Worm (Caenorhabditis elegans) whole organism, young adult: Measurements from ENCODE around the gene mrpl-53.
A peak's percentile ranks its signal among the peaks of the same experiment; 100 is the strongest.

Experiments used
- B0019.2 ChIP-seq: fragments of 200-800 bp; sonication (Bioruptor generic); conservative IDR thresholded peaks from 2 replicates; pipeline ENCODE4 v1.3.6; 2022; ENCODE audit warnings: missing genetic modification reagents, missing genetic modification characterization, missing compliant biosample characterization
- C06A6.2 ChIP-seq: fragments of 200-800 bp; sonication (Bioruptor generic); conservative IDR thresholded peaks from 2 replicates; pipeline ENCODE4 v1.3.6; 2022; ENCODE audit warnings: missing genetic modification characterization, missing compliant biosample characterization
- C17E4.6 ChIP-seq: fragments of 200-800 bp; sonication (Bioruptor generic); IDR thresholded peaks from 2 replicates; pipeline ENCODE4 v1.3.6; 2022; ENCODE audit warnings: missing genetic modification reagents, missing genetic modification characterization, missing compliant biosample characterization
- F10E7.11 ChIP-seq: sonication (generic microtip); optimal IDR thresholded peaks from 2 replicates; lab custom pipeline; 2017; ENCODE audit warnings: mild to moderate bottlenecking, missing genetic modification characterization, moderate library complexity, missing compliant biosample characterization
- F33H1.4 ChIP-seq: fragments of 200-800 bp; sonication (Bioruptor generic); IDR thresholded peaks from 2 replicates; pipeline ENCODE4 v1.3.6; 2022; ENCODE audit warnings: missing genetic modification reagents, missing genetic modification characterization, missing compliant biosample characterization
- F37B4.10 ChIP-seq: fragments of 200-800 bp; sonication (Bioruptor generic); IDR thresholded peaks from 2 replicates; pipeline ENCODE4 v1.3.6; 2022; ENCODE audit warnings: missing genetic modification characterization, missing compliant biosample characterization
- F49E8.2 ChIP-seq: sonication (generic microtip); optimal IDR thresholded peaks from 3 replicates; lab custom pipeline; 2017; ENCODE audit warnings: missing genetic modification characterization, mild to moderate bottlenecking, missing compliant biosample characterization, antibody characterized with exemption, moderate library complexity; ENCODE audit not compliant: insufficient read depth
- Y53F4B.3 ChIP-seq: fragments of 200-800 bp; sonication (Bioruptor generic); IDR thresholded peaks from 2 replicates; pipeline ENCODE4 v1.3.6; 2022; ENCODE audit warnings: missing genetic modification reagents, missing genetic modification characterization, missing compliant biosample characterization
- Y53G8AR.9 ChIP-seq: fragments of 200-800 bp; sonication (Bioruptor generic); conservative IDR thresholded peaks from 2 replicates; pipeline ENCODE4 v1.3.6; 2022; ENCODE audit warnings: missing genetic modification reagents, missing genetic modification characterization, missing compliant biosample characterization
- Y67H2A.10 ChIP-seq: fragments of 200-800 bp; sonication (Bioruptor generic); conservative IDR thresholded peaks from 2 replicates; pipeline ENCODE4 v1.3.6; 2022; ENCODE audit warnings: missing genetic modification reagents, missing genetic modification characterization, missing compliant biosample characterization
- Y95B8A.8 ChIP-seq: fragments of 200-800 bp; sonication (Bioruptor generic); IDR thresholded peaks from 2 replicates; pipeline ENCODE4 v1.3.6; 2022; ENCODE audit warnings: missing genetic modification reagents, missing genetic modification characterization, missing compliant biosample characterization
- ama-1 ChIP-seq, 3 experiments: fragments of 150-350 bp in 1 of 3; sonication (generic microtip) in 2 of 3; optimal IDR thresholded peaks; 2 replicates each; lab custom pipeline; 2014 to 2018; ENCODE audit warnings: missing biosample characterization in 2 of 3, missing genetic modification characterization in 2 of 3, missing genetic modification reagents in 2 of 3
- atf-7 ChIP-seq: sonication (generic microtip); optimal IDR thresholded peaks from 2 replicates; lab custom pipeline; 2017; ENCODE audit warnings: mild to moderate bottlenecking, missing genetic modification characterization, missing compliant biosample characterization
- attf-6 ChIP-seq: fragments of 200-800 bp; sonication (Bioruptor generic); IDR thresholded peaks from 2 replicates; pipeline ENCODE4 v1.3.6; 2022; ENCODE audit warnings: missing genetic modification reagents, missing genetic modification characterization, missing compliant biosample characterization
- cebp-2 ChIP-seq: fragments of 200-800 bp; sonication (Bioruptor generic); IDR thresholded peaks from 2 replicates; pipeline ENCODE4 v1.3.6; 2022; ENCODE audit warnings: missing genetic modification characterization, missing compliant biosample characterization
- ceh-27 ChIP-seq: fragments of 200-800 bp; sonication (Bioruptor generic); optimal IDR thresholded peaks from 2 replicates; lab custom pipeline; 2018; ENCODE audit warnings: mild to moderate bottlenecking, missing genetic modification characterization, moderate library complexity, missing compliant biosample characterization
- ceh-58 ChIP-seq: fragments of 200-800 bp; sonication (Bioruptor generic); IDR thresholded peaks from 2 replicates; pipeline ENCODE4 v1.3.6; 2022; ENCODE audit warnings: missing genetic modification characterization, missing compliant biosample characterization
- chd-7 ChIP-seq: sonication (generic microtip); optimal IDR thresholded peaks from 2 replicates; lab custom pipeline; 2016; ENCODE audit warnings: mild to moderate bottlenecking, missing genetic modification characterization, moderate library complexity, missing compliant biosample characterization
- die-1 ChIP-seq: sonication (generic microtip); optimal IDR thresholded peaks from 2 replicates; lab custom pipeline; 2016; ENCODE audit warnings: missing genotype, mild to moderate bottlenecking, missing genetic modification characterization, missing compliant biosample characterization
- dox-1 ChIP-seq: fragments of 200-800 bp; sonication (Bioruptor generic); IDR thresholded peaks from 2 replicates; pipeline ENCODE4 v1.3.6; 2022; ENCODE audit warnings: missing genetic modification reagents, missing genetic modification characterization, missing compliant biosample characterization
- dpl-1 ChIP-seq: fragments of 150-350 bp; optimal IDR thresholded peaks from 2 replicates; lab custom pipeline; 2014; ENCODE audit warnings: missing biosample characterization, missing genetic modification reagents, missing genetic modification characterization
- ekl-4 ChIP-seq: fragments of 200-800 bp; sonication (Bioruptor generic); IDR thresholded peaks from 2 replicates; pipeline ENCODE4 v1.3.6; 2022; ENCODE audit warnings: missing genetic modification reagents, missing genetic modification characterization, missing compliant biosample characterization
- ets-4 ChIP-seq: fragments of 200-800 bp; sonication (Bioruptor generic); optimal IDR thresholded peaks from 2 replicates; lab custom pipeline; 2018; ENCODE audit warnings: mild to moderate bottlenecking, missing genetic modification characterization, missing compliant biosample characterization
- fkh-3 ChIP-seq: sonication (generic microtip); optimal IDR thresholded peaks from 2 replicates; lab custom pipeline; 2016; ENCODE audit warnings: mild to moderate bottlenecking, missing genetic modification characterization, missing compliant biosample characterization
- him-1 ChIP-seq: sonication (generic microtip); optimal IDR thresholded peaks from 2 replicates; lab custom pipeline; 2016; ENCODE audit warnings: missing genotype, missing genetic modification reagents, missing genetic modification characterization, missing compliant biosample characterization
- hrde-1 ChIP-seq: sonication (generic microtip); optimal IDR thresholded peaks from 2 replicates; lab custom pipeline; 2016; ENCODE audit warnings: missing genetic modification characterization, mild to moderate bottlenecking, missing compliant biosample characterization, moderate library complexity, missing genotype, missing genetic modification reagents, borderline replicate concordance
- hsf-1 ChIP-seq: fragments of 200-800 bp; sonication (Bioruptor generic); IDR thresholded peaks from 2 replicates; pipeline ENCODE4 v1.3.6; 2022; ENCODE audit warnings: missing genetic modification reagents, missing genetic modification characterization, missing compliant biosample characterization
- let-526 ChIP-seq: fragments of 200-800 bp; sonication (Bioruptor generic); IDR thresholded peaks from 2 replicates; pipeline ENCODE4 v1.3.6; 2022; ENCODE audit warnings: missing genetic modification reagents, missing genetic modification characterization, missing compliant biosample characterization
- lin-26 ChIP-seq: fragments of 200-800 bp; sonication (Bioruptor generic); IDR thresholded peaks from 2 replicates; pipeline ENCODE4 v1.3.6; 2022; ENCODE audit warnings: missing genetic modification reagents, missing genetic modification characterization, missing compliant biosample characterization
- lin-40 ChIP-seq: sonication (generic microtip); optimal IDR thresholded peaks from 2 replicates; lab custom pipeline; 2016; ENCODE audit warnings: missing genetic modification characterization, mild to moderate bottlenecking, missing compliant biosample characterization, missing genotype, missing genetic modification reagents
- lin-54 ChIP-seq: fragments of 200-800 bp; sonication (Bioruptor generic); optimal IDR thresholded peaks from 2 replicates; lab custom pipeline; 2018; ENCODE audit warnings: mild to moderate bottlenecking, missing genetic modification characterization, missing compliant biosample characterization
- lir-1 ChIP-seq: fragments of 200-800 bp; sonication (Bioruptor generic); conservative IDR thresholded peaks from 2 replicates; pipeline ENCODE4 v1.3.6; 2022; ENCODE audit warnings: missing genetic modification reagents, missing genetic modification characterization, missing compliant biosample characterization
- lsl-1 ChIP-seq: fragments of 200-800 bp; sonication (Bioruptor generic); optimal IDR thresholded peaks from 2 replicates; lab custom pipeline; 2018; ENCODE audit warnings: mild to moderate bottlenecking, missing genetic modification characterization, moderate library complexity, missing compliant biosample characterization
- madf-8 ChIP-seq: fragments of 200-800 bp; sonication (Bioruptor generic); conservative IDR thresholded peaks from 2 replicates; pipeline ENCODE4 v1.3.6; 2022; ENCODE audit warnings: missing genetic modification reagents, missing genetic modification characterization, missing compliant biosample characterization
- mel-28 ChIP-seq: sonication (generic microtip); optimal IDR thresholded peaks from 2 replicates; lab custom pipeline; 2016; ENCODE audit warnings: borderline replicate concordance, mild to moderate bottlenecking, missing genetic modification characterization, missing compliant biosample characterization
- mxl-1 ChIP-seq: sonication (generic microtip); optimal IDR thresholded peaks from 2 replicates; lab custom pipeline; 2016; ENCODE audit warnings: missing genetic modification characterization, missing compliant biosample characterization
- nhr-120 ChIP-seq: fragments of 200-800 bp; sonication (Bioruptor generic); IDR thresholded peaks from 2 replicates; pipeline ENCODE4 v1.3.6; 2022; ENCODE audit warnings: missing genetic modification characterization, missing compliant biosample characterization
- nhr-27 ChIP-seq: fragments of 200-800 bp; sonication (Bioruptor generic); optimal IDR thresholded peaks from 2 replicates; lab custom pipeline; 2018; ENCODE audit warnings: mild to moderate bottlenecking, missing genetic modification characterization, moderate library complexity, missing compliant biosample characterization
- pbrm-1 ChIP-seq: fragments of 200-800 bp; sonication (Bioruptor generic); IDR thresholded peaks from 2 replicates; pipeline ENCODE4 v1.3.6; 2022; ENCODE audit warnings: missing genetic modification reagents, missing genetic modification characterization, missing compliant biosample characterization
- rpc-1 ChIP-seq, 2 experiments: fragments of 150-350 bp in 1 of 2; sonication (generic microtip) in 1 of 2; optimal IDR thresholded peaks; 2 replicates each; lab custom pipeline; 2014 to 2018; ENCODE audit warnings: missing biosample characterization in 1 of 2, missing genetic modification characterization in 1 of 2, missing genetic modification reagents in 1 of 2, missing genotype in 1 of 2
- snpc-1.3 ChIP-seq: sonication (generic microtip); optimal IDR thresholded peaks from 2 replicates; lab custom pipeline; 2017; ENCODE audit warnings: missing genetic modification characterization, mild to moderate bottlenecking, missing compliant biosample characterization, antibody characterized with exemption, moderate library complexity, missing genotype, missing genetic modification reagents; ENCODE audit not compliant: insufficient read depth
- sptf-2 ChIP-seq: fragments of 200-800 bp; sonication (Bioruptor generic); optimal IDR thresholded peaks from 2 replicates; lab custom pipeline; 2018; ENCODE audit warnings: mild to moderate bottlenecking, missing genetic modification characterization, missing compliant biosample characterization
- unc-62 ChIP-seq: fragments of 150-350 bp; optimal IDR thresholded peaks from 2 replicates; lab custom pipeline; 2014; ENCODE audit warnings: missing biosample characterization, missing genetic modification reagents, missing genetic modification characterization
- zim-3 ChIP-seq: sonication (generic microtip); optimal IDR thresholded peaks from 2 replicates; lab custom pipeline; 2017; ENCODE audit warnings: mild to moderate bottlenecking, missing genetic modification characterization, moderate library complexity, missing compliant biosample characterization
- ztf-28 ChIP-seq: fragments of 200-800 bp; sonication (Bioruptor generic); IDR thresholded peaks from 2 replicates; pipeline ENCODE4 v1.3.6; 2022; ENCODE audit warnings: missing genetic modification reagents, missing genetic modification characterization, missing compliant biosample characterization
- ztf-6 ChIP-seq: fragments of 200-800 bp; sonication (Bioruptor generic); IDR thresholded peaks from 2 replicates; pipeline ENCODE4 v1.3.6; 2022; ENCODE audit warnings: missing genetic modification reagents, missing genetic modification characterization, missing compliant biosample characterization

mrpl-53 gene

ce11 chrII:9566045-9566444, 31.4 kb upstream of the mrpl-53 start (continued):
- TF ChIP-seq die-1 (tag; lab: Kevin White, UChicago) = peak; percentile 90
- peak; percentile 97 for TF ChIP-seq lin-26 (GFP tag; lab: Robert Waterston, UW)
- no peak for TF ChIP-seq hsf-1 (GFP tag; lab: Robert Waterston, UW)
- TF ChIP-seq nhr-120 (GFP tag; lab: Robert Waterston, UW) = 0 out of 2 replicates have a peak, but pooled peaks have one; percentile 81
- TF ChIP-seq cebp-2 (GFP tag; lab: Robert Waterston, UW) = peak; percentile 69; the same call in 1 of the 2 replicates
- peak; percentile 45 for TF ChIP-seq F49E8.2 (tag; lab: Kevin White, UChicago)
- TF ChIP-seq ceh-27 = peak; percentile 79
- TF ChIP-seq chd-7 (tag; lab: Kevin White, UChicago) = peak; percentile 80
- TF ChIP-seq him-1 (tag; lab: Kevin White, UChicago) = peak; percentile 98
- TF ChIP-seq Y67H2A.10 = peak; percentile 46; the same call in 1 of the 2 replicates
- TF ChIP-seq dox-1 (GFP tag; lab: Robert Waterston, UW) = peak; percentile 83
- no peak for TF ChIP-seq nhr-27 (tag; lab: Kevin White, UChicago)
- TF ChIP-seq ztf-28 (GFP tag; lab: Robert Waterston, UW) = 0 out of 2 replicates have a peak, but pooled peaks have one; percentile 58
- TF ChIP-seq mxl-1 = peak; percentile 90
- TF ChIP-seq pbrm-1 (GFP tag; lab: Robert Waterston, UW) = peak; percentile 77
- peak; percentile 21 for TF ChIP-seq mel-28 (tag; lab: Kevin White, UChicago)
- TF ChIP-seq C17E4.6 (GFP tag; lab: Robert Waterston, UW) = peak; percentile 49; the same call in 1 of the 2 replicates
- no peak; the same call in 1 of the 2 replicates for TF ChIP-seq let-526 (GFP tag; lab: Robert Waterston, UW)
- no peak for TF ChIP-seq B0019.2 (GFP tag; lab: Robert Waterston, UW)
- peak; percentile 12 for TF ChIP-seq sptf-2 (GFP tag; lab: Kevin White, UChicago)
- TF ChIP-seq lin-40 (tag; lab: Kevin White, UChicago) = peak; percentile 62
- TF ChIP-seq Y95B8A.8 (GFP tag; lab: Robert Waterston, UW) = no peak; the same call in 1 of the 2 replicates
- peak; percentile 53 for TF ChIP-seq lsl-1 (GFP tag; lab: Kevin White, UChicago)
- TF ChIP-seq lir-1 (GFP tag; lab: Robert Waterston, UW) = no peak
- TF ChIP-seq ets-4 (GFP tag; lab: Kevin White, UChicago) = no peak
- peak; percentile 55 for TF ChIP-seq snpc-1.3 (tag; lab: Kevin White, UChicago)
- 0 out of 2 replicates have a peak, but pooled peaks have one; percentile 35 for TF ChIP-seq F37B4.10 (GFP tag; lab: Robert Waterston, UW)
- peak; percentile 54 for TF ChIP-seq atf-7 (tag; lab: Kevin White, UChicago)
- 0 out of 2 replicates have a peak, but pooled peaks have one; percentile 17 for TF ChIP-seq C06A6.2 (GFP tag; lab: Robert Waterston, UW)
- TF ChIP-seq hrde-1 (tag; lab: Kevin White, UChicago) = peak; percentile 68
- TF ChIP-seq Y53F4B.3 (GFP tag; lab: Robert Waterston, UW) = no peak
- 0 out of 2 replicates have a peak, but pooled peaks have one; percentile 67 for TF ChIP-seq ceh-58
- 0 out of 2 replicates have a peak, but pooled peaks have one; percentile 62 for TF ChIP-seq ekl-4
- TF ChIP-seq F10E7.11 (tag; lab: Kevin White, UChicago) = no peak
- peak; percentile 83 for TF ChIP-seq rpc-1 (optimal IDR thresholded peaks at IDR 0.05; lab: Kevin White, UChicago)
- peak; percentile 95 for TF ChIP-seq rpc-1 (tag; optimal IDR thresholded peaks at IDR 0.05; lab: Kevin White, UChicago)
- no peak for TF ChIP-seq unc-62
- TF ChIP-seq zim-3 (tag; lab: Kevin White, UChicago) = peak; percentile 87
- TF ChIP-seq ztf-6 (GFP tag; lab: Robert Waterston, UW) = peak; percentile 16; the same call in 1 of the 2 replicates
- TF ChIP-seq attf-6 (GFP tag; lab: Robert Waterston, UW) = no peak
- peak; percentile 48 for TF ChIP-seq lin-54 (GFP tag; lab: Kevin White, UChicago)
- TF ChIP-seq F33H1.4 = peak; percentile 46; the same call in 1 of the 2 replicates
- TF ChIP-seq fkh-3 (tag; lab: Kevin White, UChicago) = peak; percentile 7
- TF ChIP-seq madf-8 (GFP tag; lab: Robert Waterston, UW) = 0 out of 2 replicates have a peak, but pooled peaks have one; percentile 32
- TF ChIP-seq ama-1 (optimal IDR thresholded peaks at IDR 0.05; lab: Kevin White, UChicago) = no peak
- TF ChIP-seq ama-1 (GFP tag; optimal IDR thresholded peaks at IDR 0.05; lab: Kevin White, UChicago) = peak in 1 of 2 experiments; percentile 85
- TF ChIP-seq Y53G8AR.9 (GFP tag; lab: Robert Waterston, UW) = peak; percentile 65; the same call in 1 of the 2 replicates
- peak; percentile 0 for TF ChIP-seq dpl-1 (GFP tag; lab: Kevin White, UChicago)
